Fruit fly (Drosophila melanogaster) whole organism, embryonic: ENCODE data around the gene CG14220.
A peak's percentile ranks its signal among the peaks of the same experiment; 100 is the strongest.

ENCODE experiments used
- Aef1 ChIP-seq: fragments of 200-800 bp; sonication (Bioruptor generic); IDR thresholded peaks from 3 replicates; pipeline ENCODE4 v1.3.6; 2022; ENCODE audit warnings: missing biosample characterization, missing genetic modification characterization
- CG11456 ChIP-seq: fragments of 200-800 bp; sonication (Bioruptor generic); IDR thresholded peaks from 3 replicates; pipeline ENCODE4 v1.3.6; 2022; ENCODE audit warnings: missing biosample characterization, missing genetic modification characterization
- CG13296 ChIP-seq: fragments of 200-800 bp; sonication (Bioruptor generic); optimal IDR thresholded peaks from 3 replicates; lab custom pipeline; 2018; ENCODE audit warnings: missing biosample characterization, mild to moderate bottlenecking, missing genetic modification characterization
- CG15514 ChIP-seq: fragments of 200-800 bp; sonication (Bioruptor generic); optimal IDR thresholded peaks from 3 replicates; lab custom pipeline; 2017; ENCODE audit warnings: missing biosample characterization, missing genetic modification characterization, mild to moderate bottlenecking, moderate library complexity, missing genetic modification reagents
- CG1647 ChIP-seq: fragments of 200-800 bp; sonication (Bioruptor generic); optimal IDR thresholded peaks from 3 replicates; lab custom pipeline; 2016; ENCODE audit warnings: missing biosample characterization, missing genetic modification characterization
- CG18476 ChIP-seq: fragments of 200-800 bp; sonication (Bioruptor generic); optimal IDR thresholded peaks from 2 replicates; lab custom pipeline; 2016; ENCODE audit warnings: missing biosample characterization, mild to moderate bottlenecking, missing genetic modification characterization
- CG3281 ChIP-seq: fragments of 200-800 bp; sonication (Bioruptor generic); optimal IDR thresholded peaks from 3 replicates; lab custom pipeline; 2017; ENCODE audit warnings: missing biosample characterization, mild to moderate bottlenecking, missing genetic modification characterization
- CG34376 ChIP-seq: fragments of 200-800 bp; sonication (Bioruptor generic); optimal IDR thresholded peaks from 2 replicates; lab custom pipeline; 2018; ENCODE audit warnings: missing biosample characterization, mild to moderate bottlenecking, missing genetic modification characterization
- CG5245 ChIP-seq: fragments of 200-800 bp; sonication (Bioruptor generic); optimal IDR thresholded peaks from 3 replicates; lab custom pipeline; 2016; ENCODE audit warnings: missing biosample characterization, missing genetic modification characterization
- CG6654 ChIP-seq: fragments of 200-800 bp; sonication (Bioruptor generic); optimal IDR thresholded peaks from 2 replicates; lab custom pipeline; 2017; ENCODE audit warnings: missing biosample characterization, mild to moderate bottlenecking, missing genetic modification characterization
- CG8924 ChIP-seq: fragments of 200-800 bp; optimal IDR thresholded peaks from 3 replicates; lab custom pipeline; 2019; ENCODE audit warnings: missing biosample characterization, mild to moderate bottlenecking, missing genetic modification characterization, moderate library complexity
- CTCF ChIP-seq: fragments of 200-800 bp; sonication (Bioruptor generic); optimal IDR thresholded peaks from 2 replicates; lab custom pipeline; 2017; ENCODE audit warnings: missing biosample characterization, mild to moderate bottlenecking, missing genetic modification characterization, moderate library complexity
- D19B ChIP-seq: fragments of 200-800 bp; sonication (Bioruptor generic); optimal IDR thresholded peaks from 2 replicates; lab custom pipeline; 2017; ENCODE audit warnings: missing biosample characterization, mild to moderate bottlenecking, missing genetic modification characterization
- ERR ChIP-seq: fragments of 200-800 bp; sonication (Bioruptor generic); optimal IDR thresholded peaks from 2 replicates; lab custom pipeline; 2016; ENCODE audit warnings: missing biosample characterization, missing genetic modification characterization
- H2.0 ChIP-seq: fragments of 200-800 bp; sonication (Bioruptor generic); IDR thresholded peaks from 2 replicates; pipeline ENCODE4 v1.3.6; 2022; ENCODE audit warnings: missing biosample characterization, missing genetic modification characterization
- Hr51 ChIP-seq, 2 experiments: fragments of 200-800 bp; sonication (Bioruptor generic); optimal IDR thresholded peaks; 2 replicates in 1 of 2; 3 replicates in 1 of 2; lab custom pipeline; 2016 to 2018; ENCODE audit warnings: missing biosample characterization in 2 of 2, missing genetic modification characterization in 2 of 2, mild to moderate bottlenecking in 1 of 2, moderate library complexity in 1 of 2
- MTF-1 ChIP-seq: fragments of 200-800 bp; sonication (Bioruptor generic); optimal IDR thresholded peaks from 2 replicates; lab custom pipeline; 2018; ENCODE audit warnings: missing biosample characterization, mild to moderate bottlenecking, missing genetic modification characterization, borderline replicate concordance
- Med ChIP-seq: fragments of 200-800 bp; sonication (Bioruptor generic); peaks from one replicate; lab custom pipeline; 2016; ENCODE audit warnings: missing biosample characterization, missing genetic modification characterization, mild to moderate bottlenecking, inconsistent platforms, moderate library complexity
- NC2α ChIP-seq: fragments of 200-800 bp; sonication (Bioruptor generic); optimal IDR thresholded peaks from 2 replicates; lab custom pipeline; 2016; ENCODE audit warnings: missing biosample characterization, missing genetic modification characterization
- NFAT ChIP-seq: fragments of 200-800 bp; sonication (Bioruptor generic); IDR thresholded peaks from 2 replicates; pipeline ENCODE4 v1.3.6; 2022; ENCODE audit warnings: missing biosample characterization, missing genetic modification characterization
- Sry-β ChIP-seq: fragments of 200-800 bp; sonication (Bioruptor generic); optimal IDR thresholded peaks from 2 replicates; lab custom pipeline; 2018; ENCODE audit warnings: missing biosample characterization, mild to moderate bottlenecking, missing genetic modification characterization, moderate library complexity
- crp ChIP-seq, 2 experiments: fragments of 200-800 bp; sonication (Bioruptor generic); optimal IDR thresholded peaks; 2 replicates in 1 of 2; 3 replicates in 1 of 2; lab custom pipeline; 2017; ENCODE audit warnings: missing biosample characterization in 2 of 2, missing genetic modification characterization in 2 of 2, mild to moderate bottlenecking in 1 of 2, moderate library complexity in 1 of 2
- dimm ChIP-seq: fragments of 200-800 bp; sonication (Bioruptor generic); IDR thresholded peaks from 2 replicates; pipeline ENCODE4 v1.3.6; 2022; ENCODE audit warnings: missing biosample characterization, missing genetic modification characterization
- exex ChIP-seq: fragments of 200-800 bp; sonication (Bioruptor generic); optimal IDR thresholded peaks from 4 replicates; lab custom pipeline; 2018; ENCODE audit warnings: missing biosample characterization, mild to moderate bottlenecking, missing genetic modification characterization, moderate library complexity
- gcm ChIP-seq: fragments of 200-800 bp; sonication (Bioruptor generic); optimal IDR thresholded peaks from 2 replicates; lab custom pipeline; 2019; ENCODE audit warnings: missing biosample characterization, mild to moderate bottlenecking, missing genetic modification characterization, moderate library complexity
- grn ChIP-seq: fragments of 200-800 bp; sonication (Bioruptor generic); optimal IDR thresholded peaks from 3 replicates; lab custom pipeline; 2017; ENCODE audit warnings: missing biosample characterization, missing genetic modification characterization
- lola ChIP-seq, 3 experiments: fragments of >200 bp in 2 of 3; fragments of 200-800 bp in 1 of 3; sonication (Bioruptor generic) in 1 of 3; optimal IDR thresholded peaks; 2 replicates each; lab custom pipeline; 2017 to 2019; ENCODE audit warnings: missing biosample characterization in 3 of 3, missing genetic modification characterization in 3 of 3, mild to moderate bottlenecking in 1 of 3, moderate library complexity in 1 of 3
- mirr ChIP-seq: fragments of 200-800 bp; sonication (Bioruptor generic); optimal IDR thresholded peaks from 3 replicates; lab custom pipeline; 2018; ENCODE audit warnings: missing biosample characterization, mild to moderate bottlenecking, missing genetic modification characterization
- nmo ChIP-seq: fragments of 200-800 bp; sonication (Bioruptor generic); optimal IDR thresholded peaks from 2 replicates; lab custom pipeline; 2018; ENCODE audit warnings: missing biosample characterization, mild to moderate bottlenecking, missing genetic modification characterization, moderate library complexity
- repo ChIP-seq: fragments of 200-800 bp; sonication (Bioruptor generic); optimal IDR thresholded peaks from 2 replicates; lab custom pipeline; 2016; ENCODE audit warnings: missing biosample characterization, missing genetic modification characterization
- rib ChIP-seq: fragments of 200-800 bp; sonication (Bioruptor generic); IDR thresholded peaks from 2 replicates; pipeline ENCODE4 v1.3.6; 2022; ENCODE audit warnings: missing biosample characterization, missing genetic modification characterization
- sug ChIP-seq: fragments of 200-800 bp; optimal IDR thresholded peaks from 2 replicates; lab custom pipeline; 2019; ENCODE audit warnings: missing biosample characterization, mild to moderate bottlenecking, missing genetic modification characterization, moderate library complexity

CG14220 gene

dm6 chrX:19595862-19596261, 5.8 kb downstream of the CG14220 start:
- TF ChIP-seq crp (GFP tag; optimal IDR thresholded peaks at IDR 0.05; lab: Kevin White, UChicago) (no peak), rib (GFP tag; lab: Robert Waterston, UW) (no peak), Sry-β (GFP tag; lab: Kevin White, UChicago) (peak; percentile 48), CG11456 (GFP tag; lab: Robert Waterston, UW) (no peak), MTF-1 (GFP tag; lab: Kevin White, UChicago) (no peak), nmo (no peak), CG15514 (GFP tag; lab: Kevin White, UChicago) (peak; percentile 59), ERR (no peak), D19B (GFP tag; lab: Kevin White, UChicago) (peak; percentile 53), Aef1 (no peak), dimm (GFP tag; lab: Robert Waterston, UW) (no peak), Hr51 (GFP tag; optimal IDR thresholded peaks at IDR 0.05; lab: Kevin White, UChicago) (no peak), CG6654 (GFP tag; lab: Kevin White, UChicago) (no peak), CG8924 (tag; lab: Kevin White, UChicago) (no peak), CG5245 (peak; percentile 60), CG18476 (GFP tag; lab: Kevin White, UChicago) (no peak), Med (GFP tag; lab: Kevin White, UChicago) (peak; percentile 9), H2.0 (GFP tag; lab: Robert Waterston, UW) (peak; percentile 15; the same call in 1 of the 2 replicates), CG3281 (no peak)

- TF ChIP-seq grn (GFP tag; lab: Kevin White, UChicago): peak; percentile 28
- no peak for TF ChIP-seq lola (GFP tag; optimal IDR thresholded peaks at IDR 0.05; lab: Kevin White, UChicago)
- TF ChIP-seq exex (tag; lab: Kevin White, UChicago): peak; percentile 73
- peak; percentile 49 for TF ChIP-seq sug
- peak; percentile 25 for TF ChIP-seq CG34376
- no peak for TF ChIP-seq gcm (GFP tag; lab: Kevin White, UChicago)
- TF ChIP-seq, all 482 proteins: peak for 4
Observed at dm6 chrX:19592309-19592708, 9.3 kb downstream of the CG14220 start, which contains the start of gene CG14205. CG14205 (plus strand) TSS chrX:19592609.

- TF ChIP-seq CG1647 (GFP tag; lab: Kevin White, UChicago) (no peak), grn (GFP tag; lab: Kevin White, UChicago) (peak; percentile 64), mirr (GFP tag; lab: Kevin White, UChicago) (peak; percentile 19), exex (tag; lab: Kevin White, UChicago) (peak; percentile 91), sug (peak; percentile 43), CG5245 (no peak), repo (GFP tag; lab: Kevin White, UChicago) (no peak)
Observed at dm6 chrX:19590579-19590978, 11.1 kb downstream of the CG14220 start.

dm6 chrX:19590070-19590469, 11.6 kb downstream of the CG14220 start, which contains the start of gene CG14219:
CG14219 (minus strand) TSS chrX:19590170.
- no peak for TF ChIP-seq NFAT (GFP tag; lab: Robert Waterston, UW)
- peak; percentile 41 for TF ChIP-seq sug
- TF ChIP-seq CG13296 (GFP tag; lab: Kevin White, UChicago): no peak

- peak; percentile 87 for TF ChIP-seq CTCF
- no peak for TF ChIP-seq NC2α (GFP tag; lab: Kevin White, UChicago)
Observed at dm6 chrX:19585142-19585541, 16.5 kb downstream of the CG14220 start.
